Fruit fly (Drosophila melanogaster): ENCODE measurements around the gene CG2258.

The CG2258 gene

DNA sequence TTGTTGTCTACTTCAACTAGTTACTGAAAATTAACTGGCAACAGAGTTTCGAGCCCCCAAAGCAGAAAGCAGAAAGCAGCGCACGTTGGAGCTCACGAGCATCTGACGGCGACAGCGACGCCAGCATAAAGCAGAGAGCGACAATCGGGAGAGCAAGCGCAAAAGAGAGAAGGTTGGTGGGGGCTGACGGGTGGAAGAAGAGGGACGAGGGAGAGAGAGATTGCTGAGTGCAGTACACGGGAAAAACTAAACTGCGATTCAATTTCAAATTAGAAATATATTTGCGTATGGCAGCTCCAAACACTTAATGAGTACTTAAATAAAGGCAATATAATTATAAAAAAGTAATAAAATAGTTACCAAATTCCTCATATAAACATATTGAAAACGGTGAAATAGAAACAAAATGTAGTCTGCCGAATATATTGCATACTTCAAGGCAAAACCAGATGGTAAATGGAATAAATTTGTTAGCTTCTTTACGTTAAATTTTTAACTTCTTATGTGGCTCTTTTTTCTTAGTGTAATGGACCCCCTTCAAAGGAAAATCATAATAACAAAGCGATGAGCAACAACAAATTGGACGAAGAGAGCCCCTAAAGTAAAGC, 9.7 kb downstream of the CG2258 start (continued):
- peak; percentile 88 for TF ChIP-seq klu (GFP tag; IDR thresholded peaks at IDR 0.05)
- peak; percentile 90 for TF ChIP-seq H15 (GFP tag; IDR thresholded peaks at IDR 0.05)
- peak; percentile 82 for TF ChIP-seq exex (tag; optimal IDR thresholded peaks at IDR 0.05)
- no peak for TF ChIP-seq amos (GFP tag; IDR thresholded peaks at IDR 0.05; ENCODE audit: partially characterized antibody)
- peak; percentile 95 for TF ChIP-seq NfI (GFP tag; optimal IDR thresholded peaks at IDR 0.05)
- peak; percentile 82 for TF ChIP-seq zen (tag; optimal IDR thresholded peaks at IDR 0.05)
- peak; percentile 97 for TF ChIP-seq nmo (GFP tag; optimal IDR thresholded peaks at IDR 0.05)
- TF ChIP-seq luna (GFP tag; optimal IDR thresholded peaks at IDR 0.05) = peak; percentile 35
- peak; percentile 80; the same call in 3 of the 4 replicates for TF ChIP-seq chinmo (GFP tag; IDR thresholded peaks at IDR 0.05; ENCODE audit: partially characterized antibody)
- peak; percentile 51; the same call in 1 of the 2 replicates for TF ChIP-seq CG17612 (GFP tag; IDR thresholded peaks at IDR 0.05)
- TF ChIP-seq CG3995 (GFP tag; optimal IDR thresholded peaks at IDR 0.05) = peak; percentile 37
- TF ChIP-seq Sox100B (GFP tag; optimal IDR thresholded peaks at IDR 0.05) = peak; percentile 97
- no peak for TF ChIP-seq bbx (GFP tag; IDR thresholded peaks at IDR 0.05; ENCODE audit: partially characterized antibody)
- peak; percentile 97 for TF ChIP-seq CG10543 (GFP tag; optimal IDR thresholded peaks at IDR 0.05)
- peak; percentile 94 for TF ChIP-seq CG13775 (GFP tag; optimal IDR thresholded peaks at IDR 0.05)
- TF ChIP-seq usp (GFP tag; optimal IDR thresholded peaks at IDR 0.05) = no peak
- peak; percentile 55 for TF ChIP-seq CG8089 (GFP tag; optimal IDR thresholded peaks at IDR 0.05)
- TF ChIP-seq pita (GFP tag; optimal IDR thresholded peaks at IDR 0.05) = no peak
- peak; percentile 83 for TF ChIP-seq CG31224 (GFP tag; IDR thresholded peaks at IDR 0.05)
- no peak for TF ChIP-seq ato (GFP tag; IDR thresholded peaks at IDR 0.05; ENCODE audit: partially characterized antibody)
- no peak for TF ChIP-seq Sin3A (optimal IDR thresholded peaks at IDR 0.05)
- peak; percentile 94 for TF ChIP-seq run (tag; optimal IDR thresholded peaks at IDR 0.05)
- peak; percentile 84 for TF ChIP-seq CG3065 (GFP tag; optimal IDR thresholded peaks at IDR 0.05)
- TF ChIP-seq Med (GFP tag) = peak; percentile 86
- TF ChIP-seq Dbx (GFP tag; IDR thresholded peaks at IDR 0.05) = peak; percentile 91
- TF ChIP-seq ara (GFP tag; IDR thresholded peaks at IDR 0.05) = peak; percentile 85
- TF ChIP-seq CG18599 (GFP tag; optimal IDR thresholded peaks at IDR 0.05) = peak; percentile 97
- peak; percentile 71 for TF ChIP-seq vfl (GFP tag; optimal IDR thresholded peaks at IDR 0.05)
- peak; percentile 91 for TF ChIP-seq CG14050 (GFP tag; IDR thresholded peaks at IDR 0.05)
- TF ChIP-seq CG8281 (tag; optimal IDR thresholded peaks at IDR 0.05) = peak; percentile 83
- no peak for TF ChIP-seq CG7963 (GFP tag; IDR thresholded peaks at IDR 0.05; ENCODE audit: partially characterized antibody)
- TF ChIP-seq fru (optimal IDR thresholded peaks at IDR 0.05) = no peak
- TF ChIP-seq tgo (GFP tag; IDR thresholded peaks at IDR 0.05) = peak; percentile 95
- TF ChIP-seq YL-1 (GFP tag; optimal IDR thresholded peaks at IDR 0.05) = peak; percentile 67
- TF ChIP-seq CG12769 (tag; optimal IDR thresholded peaks at IDR 0.05) = peak; percentile 81
- peak; percentile 92 for TF ChIP-seq CG32767 (GFP tag; IDR thresholded peaks at IDR 0.05)
- TF ChIP-seq zen2 (GFP tag; IDR thresholded peaks at IDR 0.05; ENCODE audit: partially characterized antibody) = no peak
- peak; percentile 91 for TF ChIP-seq CG10431 (GFP tag; optimal IDR thresholded peaks at IDR 0.05)
- TF ChIP-seq bowl (GFP tag; IDR thresholded peaks at IDR 0.05) = peak; percentile 64; the same call in 1 of the 2 replicates
- TF ChIP-seq CG7271 (tag; optimal IDR thresholded peaks at IDR 0.05) = peak; percentile 39
- peak; percentile 88 for TF ChIP-seq H2.0 (GFP tag; IDR thresholded peaks at IDR 0.05)
- TF ChIP-seq CG6791 (GFP tag; IDR thresholded peaks at IDR 0.05; ENCODE audit: partially characterized antibody) = no peak
- peak; percentile 69 for TF ChIP-seq CG4707 (GFP tag; optimal IDR thresholded peaks at IDR 0.05)
- no peak for TF ChIP-seq pzg (GFP tag; optimal IDR thresholded peaks at IDR 0.05)
- peak; percentile 95 for TF ChIP-seq CG2120 (GFP tag; optimal IDR thresholded peaks at IDR 0.05)
- peak; percentile 96 for TF ChIP-seq PHDP (tag; optimal IDR thresholded peaks at IDR 0.05)
- peak; percentile 79 for TF ChIP-seq CG1024 (GFP tag; IDR thresholded peaks at IDR 0.05)
- peak; percentile 78 for TF ChIP-seq CG9609 (GFP tag; optimal IDR thresholded peaks at IDR 0.05)
- no peak for TF ChIP-seq hb (GFP tag; IDR thresholded peaks at IDR 0.05; ENCODE audit: partially characterized antibody)
- peak; percentile 73 for TF ChIP-seq CG3838 (GFP tag; optimal IDR thresholded peaks at IDR 0.05)

Measured in whole organism, embryonic.